Worm (Caenorhabditis elegans) whole organism, L1 larva: Measurements from ENCODE around the gene nck-1.

ENCODE experiments used
- C16A3.4 ChIP-seq: fragments of 150-350 bp; optimal IDR thresholded peaks from 2 replicates; lab custom pipeline; 2014; ENCODE audit warnings: missing biosample characterization, missing genetic modification characterization
- C34B4.2 ChIP-seq: sonication (generic microtip); optimal IDR thresholded peaks from 2 replicates; lab custom pipeline; 2017; ENCODE audit warnings: mild to moderate bottlenecking, missing genetic modification characterization, missing compliant biosample characterization
- F16B12.6 ChIP-seq: fragments of 150-350 bp; optimal IDR thresholded peaks from 2 replicates; lab custom pipeline; 2014; ENCODE audit warnings: missing biosample characterization, missing genetic modification characterization
- aha-1 ChIP-seq: fragments of 150-350 bp; optimal IDR thresholded peaks from 2 replicates; lab custom pipeline; 2014; ENCODE audit warnings: missing biosample characterization, missing genetic modification characterization
- alr-1 ChIP-seq: fragments of 200-800 bp; sonication (Bioruptor generic); optimal IDR thresholded peaks from 2 replicates; lab custom pipeline; 2018; ENCODE audit warnings: borderline replicate concordance, mild to moderate bottlenecking, missing genetic modification characterization, missing compliant biosample characterization
- ama-1 ChIP-seq: fragments of 150-350 bp; optimal IDR thresholded peaks from 2 replicates; lab custom pipeline; 2014
- blmp-1 ChIP-seq: fragments of 150-350 bp; optimal IDR thresholded peaks from 2 replicates; lab custom pipeline; 2014; ENCODE audit warnings: missing biosample characterization, missing genetic modification characterization
- ceh-63 ChIP-seq: fragments of 200-800 bp; sonication (Bioruptor generic); optimal IDR thresholded peaks from 2 replicates; lab custom pipeline; 2018; ENCODE audit warnings: mild to moderate bottlenecking, missing genetic modification characterization, missing compliant biosample characterization
- ceh-8 ChIP-seq: fragments of 200-800 bp; sonication (Bioruptor generic); optimal IDR thresholded peaks from 2 replicates; lab custom pipeline; 2018; ENCODE audit warnings: mild to moderate bottlenecking, missing genetic modification characterization, moderate library complexity, missing compliant biosample characterization
- ceh-82 ChIP-seq, 3 experiments: fragments of 150-350 bp in 1 of 3; sonication (generic microtip) in 2 of 3; optimal IDR thresholded peaks; 2 replicates each; lab custom pipeline; 2014 to 2017; ENCODE audit warnings: missing biosample characterization in 3 of 3, missing genetic modification characterization in 3 of 3
- efl-1 ChIP-seq, 4 experiments: fragments of 150-350 bp; optimal IDR thresholded peaks in 3 of 4; peaks in 1 of 4; 1 replicate in 1 of 4; 2 replicates in 3 of 4; lab custom pipeline; 2014; ENCODE audit warnings: missing biosample characterization in 2 of 4, missing genetic modification characterization in 2 of 4, missing genetic modification reagents in 2 of 4
- efl-3 ChIP-seq: fragments of 200-800 bp; sonication (Bioruptor generic); optimal IDR thresholded peaks from 2 replicates; lab custom pipeline; 2018; ENCODE audit warnings: mild to moderate bottlenecking, missing genetic modification characterization, missing compliant biosample characterization
- egl-13 ChIP-seq: sonication (generic microtip); optimal IDR thresholded peaks from 2 replicates; lab custom pipeline; 2016; ENCODE audit warnings: missing genotype, missing genetic modification reagents, missing genetic modification characterization, missing compliant biosample characterization
- elt-2 ChIP-seq: sonication (generic microtip); optimal IDR thresholded peaks from 2 replicates; lab custom pipeline; 2016; ENCODE audit warnings: missing genetic modification characterization, mild to moderate bottlenecking, inconsistent platforms, missing compliant biosample characterization, missing genetic modification reagents
- elt-3 ChIP-seq, 6 experiments: fragments of 150-350 bp in 1 of 6; sonication (generic microtip); optimal IDR thresholded peaks; 2 replicates each; lab custom pipeline; 2017 to 2018; ENCODE audit warnings: missing biosample characterization in 6 of 6, missing genetic modification characterization in 6 of 6, inconsistent platforms in 1 of 6
- fkh-10 ChIP-seq: sonication (generic microtip); optimal IDR thresholded peaks from 2 replicates; lab custom pipeline; 2017; ENCODE audit warnings: missing biosample characterization, missing genetic modification reagents, missing genetic modification characterization
- fkh-8 ChIP-seq: sonication (generic microtip); optimal IDR thresholded peaks from 2 replicates; lab custom pipeline; 2016; ENCODE audit warnings: mild to moderate bottlenecking, missing genetic modification characterization, missing compliant biosample characterization
- grh-1 ChIP-seq: fragments of 200-800 bp; sonication (Bioruptor generic); IDR thresholded peaks from 2 replicates; pipeline ENCODE4 v1.3.6; 2022; ENCODE audit warnings: missing genetic modification reagents, missing genetic modification characterization, missing compliant biosample characterization
- hlh-17 ChIP-seq: fragments of 200-800 bp; sonication (Bioruptor generic); optimal IDR thresholded peaks from 2 replicates; lab custom pipeline; 2018; ENCODE audit warnings: missing genetic modification characterization, mild to moderate bottlenecking, missing compliant biosample characterization, moderate library complexity, borderline replicate concordance
- hlh-4 ChIP-seq: sonication (generic microtip); optimal IDR thresholded peaks from 2 replicates; lab custom pipeline; 2016; ENCODE audit warnings: mild to moderate bottlenecking, missing genetic modification characterization, missing compliant biosample characterization
- hpl-2 ChIP-seq: fragments of 150-350 bp; optimal IDR thresholded peaks from 2 replicates; lab custom pipeline; 2014; ENCODE audit warnings: missing biosample characterization, missing genetic modification reagents, missing genetic modification characterization
- irx-1 ChIP-seq: sonication (generic microtip); optimal IDR thresholded peaks from 2 replicates; lab custom pipeline; 2016; ENCODE audit warnings: missing genetic modification characterization, missing compliant biosample characterization
- lin-13 ChIP-seq: fragments of 150-350 bp; optimal IDR thresholded peaks from 2 replicates; lab custom pipeline; 2014; ENCODE audit warnings: missing biosample characterization, missing genetic modification reagents, missing genetic modification characterization
- lin-14 ChIP-seq: fragments of 200-800 bp; sonication (Bioruptor generic); optimal IDR thresholded peaks from 2 replicates; lab custom pipeline; 2018; ENCODE audit warnings: mild to moderate bottlenecking, missing genetic modification characterization, moderate library complexity, missing compliant biosample characterization
- lin-15B ChIP-seq: fragments of 150-350 bp; sonication (generic microtip); optimal IDR thresholded peaks from 3 replicates; lab custom pipeline; 2014; ENCODE audit warnings: missing biosample characterization, missing genetic modification characterization
- lin-35 ChIP-seq, 2 experiments: fragments of 150-350 bp; optimal IDR thresholded peaks; 2 replicates each; lab custom pipeline; 2014; ENCODE audit warnings: missing biosample characterization in 2 of 2, missing genetic modification characterization in 2 of 2, missing genetic modification reagents in 2 of 2
- mdl-1 ChIP-seq, 2 experiments: fragments of 150-350 bp; optimal IDR thresholded peaks; 2 replicates each; lab custom pipeline; 2014 to 2017; ENCODE audit warnings: missing biosample characterization in 2 of 2, missing genetic modification characterization in 2 of 2, inconsistent platforms in 1 of 2
- mef-2 ChIP-seq: fragments of 150-350 bp; optimal IDR thresholded peaks from 2 replicates; lab custom pipeline; 2014; ENCODE audit warnings: missing biosample characterization, missing genetic modification characterization
- mep-1 ChIP-seq: fragments of 150-350 bp; optimal IDR thresholded peaks from 2 replicates; lab custom pipeline; 2014; ENCODE audit warnings: missing biosample characterization, missing genetic modification characterization
- nhr-11 ChIP-seq: fragments of 150-350 bp; optimal IDR thresholded peaks from 2 replicates; lab custom pipeline; 2014; ENCODE audit warnings: missing biosample characterization, missing genetic modification characterization
- nhr-19 ChIP-seq: fragments of 200-800 bp; sonication (Bioruptor generic); conservative IDR thresholded peaks from 2 replicates; pipeline ENCODE4 v1.3.6; 2022; ENCODE audit warnings: missing genetic modification characterization, missing compliant biosample characterization
- nhr-20 ChIP-seq: sonication (generic microtip); optimal IDR thresholded peaks from 2 replicates; lab custom pipeline; 2016; ENCODE audit warnings: mild to moderate bottlenecking, missing genetic modification characterization, missing compliant biosample characterization
- nhr-47 ChIP-seq: sonication (generic microtip); optimal IDR thresholded peaks from 2 replicates; lab custom pipeline; 2016; ENCODE audit warnings: mild to moderate bottlenecking, missing genetic modification characterization, moderate library complexity, missing compliant biosample characterization
- nhr-77 ChIP-seq: fragments of 150-350 bp; optimal IDR thresholded peaks from 2 replicates; lab custom pipeline; 2014; ENCODE audit warnings: missing biosample characterization, missing genetic modification characterization
- nhr-90 ChIP-seq: sonication (generic microtip); optimal IDR thresholded peaks from 2 replicates; lab custom pipeline; 2016; ENCODE audit warnings: mild to moderate bottlenecking, missing genetic modification characterization, missing compliant biosample characterization; ENCODE audit not compliant: poor library complexity
- pag-3 ChIP-seq: sonication (generic microtip); optimal IDR thresholded peaks from 2 replicates; lab custom pipeline; 2017; ENCODE audit warnings: missing genetic modification characterization, mild to moderate bottlenecking, missing compliant biosample characterization, antibody characterized with exemption, borderline replicate concordance; ENCODE audit not compliant: insufficient read depth
- pax-3 ChIP-seq: fragments of 200-800 bp; sonication (Bioruptor generic); optimal IDR thresholded peaks from 2 replicates; lab custom pipeline; 2018; ENCODE audit warnings: mild to moderate bottlenecking, missing genetic modification characterization, moderate library complexity, missing compliant biosample characterization
- rnt-1 ChIP-seq: sonication (generic microtip); optimal IDR thresholded peaks from 2 replicates; lab custom pipeline; 2016; ENCODE audit warnings: mild to moderate bottlenecking, missing genetic modification characterization, moderate library complexity, missing compliant biosample characterization
- skn-1 ChIP-seq: fragments of 150-350 bp; optimal IDR thresholded peaks from 2 replicates; lab custom pipeline; 2014; ENCODE audit warnings: missing biosample characterization, missing genetic modification characterization
- snpc-4 ChIP-seq: fragments of 150-350 bp; optimal IDR thresholded peaks from 2 replicates; lab custom pipeline; 2014; ENCODE audit warnings: missing biosample characterization, missing genetic modification characterization
- sptf-1 ChIP-seq: fragments of 150-350 bp; optimal IDR thresholded peaks from 2 replicates; lab custom pipeline; 2014; ENCODE audit warnings: missing biosample characterization, missing genetic modification characterization
- tbx-2 ChIP-seq: sonication (generic microtip); optimal IDR thresholded peaks from 2 replicates; lab custom pipeline; 2016; ENCODE audit warnings: missing genetic modification characterization, missing compliant biosample characterization
- unc-130 ChIP-seq: fragments of 150-350 bp; optimal IDR thresholded peaks from 2 replicates; lab custom pipeline; 2017; ENCODE audit warnings: missing biosample characterization, missing genetic modification characterization, inconsistent platforms
- unc-62 ChIP-seq: fragments of 150-350 bp; optimal IDR thresholded peaks from 2 replicates; lab custom pipeline; 2014; ENCODE audit warnings: missing biosample characterization, missing genetic modification reagents, missing genetic modification characterization
- unc-98 ChIP-seq: fragments of 200-800 bp; sonication (Bioruptor generic); IDR thresholded peaks from 2 replicates; pipeline ENCODE4 v1.3.6; 2022; ENCODE audit warnings: missing genetic modification characterization, missing compliant biosample characterization
- xbp-1 ChIP-seq: sonication (generic microtip); optimal IDR thresholded peaks from 2 replicates; lab custom pipeline; 2016; ENCODE audit warnings: missing genetic modification characterization, missing compliant biosample characterization
- zag-1 ChIP-seq: fragments of 150-350 bp; optimal IDR thresholded peaks from 2 replicates; lab custom pipeline; 2014; ENCODE audit warnings: missing biosample characterization, missing genetic modification characterization
- ztf-4 ChIP-seq: fragments of 150-350 bp; optimal IDR thresholded peaks from 2 replicates; lab custom pipeline; 2014; ENCODE audit warnings: missing biosample characterization, missing genetic modification characterization

nck-1 gene

ce11 chrX:4140755-4141417 is 12.4 kb downstream of the nck-1 start (continued):
- TF ChIP-seq ceh-82 (tag; optimal IDR thresholded peaks at IDR 0.05; lab: Kevin White, UChicago) (no peak), efl-1 (optimal IDR thresholded peaks at IDR 0.05; lab: Kevin White, UChicago) (no peak), efl-1 (GFP tag; optimal IDR thresholded peaks at IDR 0.05 in 1 of 2; lab: Kevin White, UChicago) (peak in 1 of 2 experiments; percentile 52), unc-130 (no peak), mef-2 (tag; lab: Kevin White, UChicago) (no peak), zag-1 (tag; lab: Kevin White, UChicago) (no peak), hlh-17 (GFP tag; lab: Kevin White, UChicago) (no peak), C34B4.2 (tag; lab: Kevin White, UChicago) (no peak), lin-13 (GFP tag; lab: Kevin White, UChicago) (peak; percentile 18), nhr-47 (tag; lab: Kevin White, UChicago) (peak; percentile 37), lin-14 (peak; percentile 70), ama-1 (lab: Kevin White, UChicago) (no peak), alr-1 (tag; lab: Kevin White, UChicago) (no peak), xbp-1 (no peak), fkh-8 (no peak), mep-1 (tag; lab: Kevin White, UChicago) (peak; percentile 49), nhr-90 (tag; lab: Kevin White, UChicago) (peak; percentile 30), hpl-2 (GFP tag; lab: Kevin White, UChicago) (no peak), grh-1 (GFP tag; lab: Robert Waterston, UW) (no peak), lin-35 (GFP tag; optimal IDR thresholded peaks at IDR 0.05; lab: Kevin White, UChicago) (peak in 1 of 2 experiments; percentile 18), ceh-8 (no peak), F16B12.6 (tag; lab: Kevin White, UChicago) (no peak), nhr-77 (tag; lab: Kevin White, UChicago) (no peak), elt-3 (tag; optimal IDR thresholded peaks at IDR 0.05; lab: Kevin White, UChicago) (peak in 5 of 6 experiments; percentile 72 to 94 (median 82)), unc-62 (GFP tag; lab: Kevin White, UChicago) (no peak), irx-1 (no peak), blmp-1 (tag; lab: Kevin White, UChicago) (peak; percentile 84), C16A3.4 (tag; lab: Kevin White, UChicago) (peak; percentile 18), nhr-11 (no peak), efl-3 (GFP tag; lab: Kevin White, UChicago) (no peak), aha-1 (no peak), ceh-63 (GFP tag; lab: Kevin White, UChicago) (no peak), tbx-2 (tag; lab: Kevin White, UChicago) (peak; percentile 37), unc-98 (GFP tag; lab: Robert Waterston, UW) (no peak), skn-1 (tag; lab: Kevin White, UChicago) (no peak), egl-13 (tag; lab: Kevin White, UChicago) (no peak), snpc-4 (no peak), lin-15B (tag; lab: Kevin White, UChicago) (no peak), hlh-4 (no peak), pax-3 (tag; lab: Kevin White, UChicago) (no peak), sptf-1 (no peak), mdl-1 (tag; optimal IDR thresholded peaks at IDR 0.05; lab: Kevin White, UChicago) (peak in 1 of 2 experiments; percentile 62), nhr-20 (tag; lab: Kevin White, UChicago) (peak; percentile 73), nhr-19 (peak; percentile 44), pag-3 (tag; lab: Kevin White, UChicago) (no peak), ztf-4 (peak; percentile 37), rnt-1 (tag; lab: Kevin White, UChicago) (no peak), fkh-10 (GFP tag; lab: Kevin White, UChicago) (no peak), elt-2 (no peak)
